Fruit fly (Drosophila melanogaster): Measurements from ENCODE around the gene Mettl3.
A peak's percentile ranks its signal among the peaks of the same experiment; 100 is the strongest.

Gene Mettl3

DNA sequence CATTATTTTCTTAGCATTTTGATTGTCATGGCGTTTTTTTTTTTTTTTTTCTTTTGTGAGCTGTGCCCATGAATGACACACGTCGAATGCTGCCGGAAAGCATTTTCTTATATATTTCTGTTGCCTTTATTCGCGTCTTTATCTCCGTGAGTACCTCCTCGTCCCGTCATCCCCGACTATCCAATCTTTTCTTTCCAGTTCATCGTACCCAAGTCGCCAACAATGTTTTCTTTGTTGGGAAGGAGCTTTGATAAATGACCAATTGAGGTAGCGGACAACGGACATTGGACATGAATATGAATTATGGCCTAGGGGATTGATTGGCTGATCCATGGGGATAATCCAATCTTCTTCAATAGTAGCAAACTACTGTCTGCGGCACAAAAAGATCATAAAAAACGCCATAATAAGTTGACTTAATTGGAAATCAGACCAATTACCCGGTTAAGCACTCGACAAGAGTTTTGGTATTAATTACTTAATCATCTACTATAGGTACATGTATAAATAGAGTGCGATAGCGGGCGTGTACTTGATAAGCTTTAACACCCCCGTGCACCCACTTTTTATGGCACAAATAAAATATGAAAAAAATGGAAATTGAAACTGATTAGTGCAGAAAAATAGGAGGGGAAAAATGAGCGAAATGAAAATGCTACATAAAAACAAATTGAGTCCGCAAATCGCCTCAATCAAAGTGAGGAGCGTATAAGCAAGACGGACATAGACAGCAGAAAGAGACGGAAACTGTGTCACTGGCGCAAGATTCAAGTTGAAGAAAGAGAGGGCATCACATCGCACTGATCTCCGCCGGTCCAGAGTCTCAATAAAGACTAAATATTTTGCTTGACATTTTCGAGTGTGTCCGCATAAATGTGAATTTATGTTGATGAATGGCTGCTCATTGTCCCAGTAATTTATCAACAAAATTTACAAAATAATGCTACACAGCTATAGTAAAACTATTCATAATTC lies 15.7 kb upstream of the Mettl3 start:
- TF ChIP-seq CG7045 (GFP tag; optimal IDR thresholded peaks at IDR 0.05) (peak; percentile 33), Crg-1 (GFP tag; optimal IDR thresholded peaks at IDR 0.05) (no peak), CG12768 (GFP tag; optimal IDR thresholded peaks at IDR 0.05) (peak; percentile 64), bab1 (GFP tag; optimal IDR thresholded peaks at IDR 0.05) (no peak), toe (GFP tag; optimal IDR thresholded peaks at IDR 0.05) (no peak), cic (GFP tag; optimal IDR thresholded peaks at IDR 0.05) (peak; percentile 44), CG1620 (GFP tag; optimal IDR thresholded peaks at IDR 0.05) (no peak), pad (GFP tag; optimal IDR thresholded peaks at IDR 0.05) (peak; percentile 94), CG14711 (tag; optimal IDR thresholded peaks at IDR 0.05) (peak; percentile 7), kay (GFP tag; ENCODE audit: borderline replicate concordance) (peak; percentile 77), CG7101 (tag; optimal IDR thresholded peaks at IDR 0.05) (no peak), CG33017 (tag; optimal IDR thresholded peaks at IDR 0.05) (no peak), Hr96 (GFP tag; optimal IDR thresholded peaks at IDR 0.05) (no peak), tj (GFP tag; optimal IDR thresholded peaks at IDR 0.05) (no peak), CG5204 (GFP tag; optimal IDR thresholded peaks at IDR 0.05) (no peak), CG11617 (GFP tag; optimal IDR thresholded peaks at IDR 0.05) (no peak), ovo (GFP tag; optimal IDR thresholded peaks at IDR 0.05) (no peak), Clk (GFP tag; optimal IDR thresholded peaks at IDR 0.05) (no peak), Mnt (GFP tag; optimal IDR thresholded peaks at IDR 0.05) (no peak), cnc (optimal IDR thresholded peaks at IDR 0.05) (no peak)

DNA sequence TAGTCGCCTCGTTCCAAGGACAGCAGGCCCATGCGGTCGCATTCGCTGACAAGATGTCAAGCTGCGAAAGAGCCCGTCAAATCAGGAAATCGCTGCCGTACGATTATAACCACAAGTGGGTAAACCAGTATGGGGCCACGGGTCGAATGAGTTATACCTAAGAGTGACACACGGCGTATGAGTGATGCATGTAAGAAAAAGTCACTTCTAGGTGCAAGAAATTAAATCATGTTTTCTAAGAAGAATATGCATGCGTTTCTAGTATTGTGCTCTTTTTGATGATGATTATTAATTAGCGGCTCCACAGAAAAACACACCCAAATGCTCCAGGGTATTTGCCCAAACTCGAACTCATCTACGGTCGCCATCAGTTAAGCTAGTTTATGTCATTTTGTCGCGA lies 14.3 kb upstream of the Mettl3 start:
- no peak for TF ChIP-seq CG7045 (GFP tag; optimal IDR thresholded peaks at IDR 0.05)

DNA sequence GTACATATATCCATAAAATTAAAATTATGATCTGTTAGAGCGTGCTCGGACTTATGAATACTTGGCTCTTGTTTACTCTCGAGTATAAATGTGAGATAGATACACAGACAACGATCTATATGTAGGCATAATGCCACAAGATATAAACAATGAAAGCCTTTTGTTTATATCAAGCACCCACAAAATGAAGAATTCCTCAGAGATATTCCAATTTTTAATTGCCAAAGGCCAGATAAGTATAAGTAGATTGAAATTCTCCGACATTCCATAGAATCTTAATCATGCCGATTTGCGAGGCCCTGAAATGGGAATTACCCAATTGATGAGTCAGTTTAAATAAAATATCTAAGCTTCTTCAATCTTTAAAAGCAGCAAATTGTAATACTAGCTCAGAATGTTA lies 10.1 kb upstream of the Mettl3 start:
- TF ChIP-seq ovo (GFP tag; optimal IDR thresholded peaks at IDR 0.05), result no peak

DNA sequence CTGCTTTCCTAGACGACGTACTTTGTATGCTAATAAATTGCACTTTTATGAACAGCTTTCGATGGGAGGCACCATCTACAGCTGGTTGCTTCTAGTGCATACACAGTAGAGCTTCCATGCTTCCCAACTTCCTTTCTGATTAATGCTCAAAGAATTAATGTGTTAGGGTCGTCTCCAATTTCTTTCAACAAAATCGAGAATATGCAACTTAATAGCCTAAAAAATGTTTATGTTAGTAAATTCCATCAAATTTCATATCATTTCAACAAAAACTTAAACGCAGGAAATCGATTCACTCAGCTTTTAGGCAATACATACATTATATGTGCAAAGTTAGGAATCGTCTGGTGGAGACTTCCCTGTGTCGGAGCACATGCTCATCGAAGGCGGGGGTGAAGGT lies 7.8 kb upstream of the Mettl3 start:
- TF ChIP-seq CG12768 (GFP tag; optimal IDR thresholded peaks at IDR 0.05) (no peak), CG14711 (tag; optimal IDR thresholded peaks at IDR 0.05) (no peak), tj (GFP tag; optimal IDR thresholded peaks at IDR 0.05) (no peak), CG11617 (GFP tag; optimal IDR thresholded peaks at IDR 0.05) (no peak), Hr96 (GFP tag; optimal IDR thresholded peaks at IDR 0.05) (no peak), Mnt (GFP tag; optimal IDR thresholded peaks at IDR 0.05) (no peak), bab1 (GFP tag; optimal IDR thresholded peaks at IDR 0.05) (no peak), CG33017 (tag; optimal IDR thresholded peaks at IDR 0.05) (no peak), toe (GFP tag; optimal IDR thresholded peaks at IDR 0.05) (no peak)

DNA sequence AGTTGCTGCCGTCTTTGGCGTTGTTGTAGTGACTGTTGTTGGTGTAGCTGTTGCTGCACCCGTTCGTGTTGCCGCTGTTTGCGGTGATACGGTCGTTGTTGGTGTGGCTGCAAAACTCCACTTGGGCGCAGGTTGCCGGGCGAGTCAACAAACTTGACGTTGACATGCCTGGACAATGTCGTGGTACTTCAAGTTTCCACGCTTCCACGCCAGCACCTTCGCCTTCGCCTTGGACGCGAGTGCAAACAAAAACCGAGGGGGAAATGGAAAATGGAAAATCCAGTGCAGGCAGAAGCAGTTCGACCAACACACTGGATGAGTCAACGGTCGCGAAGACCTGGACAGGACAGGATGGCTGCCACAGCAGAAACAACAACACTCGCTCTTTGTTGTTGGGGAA lies 7.3 kb upstream of the Mettl3 start:
- TF ChIP-seq CG11617 (GFP tag; optimal IDR thresholded peaks at IDR 0.05) (no peak), kay (GFP tag; ENCODE audit: borderline replicate concordance) (peak; percentile 29)

DNA sequence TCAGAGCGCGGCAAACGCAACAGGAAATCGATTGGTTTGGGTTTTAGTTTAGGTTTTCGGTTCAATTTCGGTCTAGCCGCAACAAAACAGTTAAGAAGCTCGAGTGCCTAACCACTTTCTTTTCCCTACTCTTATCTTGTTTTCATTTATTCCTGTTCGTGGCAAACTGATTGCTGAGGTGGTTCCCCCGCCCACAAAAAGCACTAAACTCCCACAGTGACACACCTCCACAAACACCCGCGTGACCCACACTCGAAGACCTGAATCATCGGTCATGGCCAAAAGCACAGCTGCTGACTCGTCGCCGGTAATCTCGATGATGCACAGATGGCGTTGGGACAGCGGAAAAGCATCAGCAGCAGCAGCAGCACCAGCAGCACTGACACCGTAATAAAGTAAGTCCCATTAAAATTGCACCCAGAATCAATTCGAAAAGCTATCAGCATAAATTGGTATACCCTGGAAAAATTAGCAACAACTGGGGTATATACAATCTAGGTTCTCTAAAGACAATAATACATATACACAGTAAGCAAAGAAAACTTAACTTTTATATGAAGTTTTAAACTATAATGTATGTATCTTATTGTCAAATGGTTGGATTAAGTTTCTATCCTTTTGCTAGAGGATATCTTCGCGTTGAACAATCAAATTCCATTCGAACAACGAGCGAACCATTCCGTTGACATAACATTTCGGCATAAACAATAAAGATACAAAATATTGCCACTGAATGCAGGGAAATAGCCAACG lies 6.1 kb upstream of the Mettl3 start:
- TF ChIP-seq cnc (optimal IDR thresholded peaks at IDR 0.05) (no peak), CG1620 (GFP tag; optimal IDR thresholded peaks at IDR 0.05) (no peak), CG33017 (tag; optimal IDR thresholded peaks at IDR 0.05) (no peak), Mnt (GFP tag; optimal IDR thresholded peaks at IDR 0.05) (no peak), ovo (GFP tag; optimal IDR thresholded peaks at IDR 0.05) (no peak), Crg-1 (GFP tag; optimal IDR thresholded peaks at IDR 0.05) (no peak), CG11617 (GFP tag; optimal IDR thresholded peaks at IDR 0.05) (no peak), cic (GFP tag; optimal IDR thresholded peaks at IDR 0.05) (no peak), Hr96 (GFP tag; optimal IDR thresholded peaks at IDR 0.05) (no peak), kay (GFP tag; ENCODE audit: borderline replicate concordance) (no peak), CG14711 (tag; optimal IDR thresholded peaks at IDR 0.05) (no peak), CG12768 (GFP tag; optimal IDR thresholded peaks at IDR 0.05) (no peak), CG7101 (tag; optimal IDR thresholded peaks at IDR 0.05) (no peak), tj (GFP tag; optimal IDR thresholded peaks at IDR 0.05) (no peak), Clk (GFP tag; optimal IDR thresholded peaks at IDR 0.05) (no peak), pad (GFP tag; optimal IDR thresholded peaks at IDR 0.05) (no peak), bab1 (GFP tag; optimal IDR thresholded peaks at IDR 0.05) (no peak), toe (GFP tag; optimal IDR thresholded peaks at IDR 0.05) (no peak), CG5204 (GFP tag; optimal IDR thresholded peaks at IDR 0.05) (no peak), CG7045 (GFP tag; optimal IDR thresholded peaks at IDR 0.05) (no peak)

DNA sequence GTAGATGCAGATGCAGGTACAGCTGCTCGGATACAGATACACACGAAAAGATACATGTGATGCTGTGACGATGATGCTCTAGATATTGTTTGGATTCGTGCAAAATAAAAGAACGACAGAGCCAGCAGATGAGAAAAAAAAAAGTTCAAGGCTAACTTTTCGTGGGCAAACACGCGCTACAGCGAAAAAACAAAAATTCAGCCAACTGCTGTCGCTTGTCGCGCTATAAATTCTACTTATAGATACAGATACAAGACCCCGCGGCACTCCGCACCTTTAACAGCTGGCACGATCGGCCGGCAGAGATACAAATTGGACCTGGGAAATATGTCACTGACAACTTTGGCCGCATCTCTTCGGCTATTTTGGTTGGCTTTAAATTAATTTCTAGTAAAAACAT lies 5.5 kb upstream of the Mettl3 start:
- TF ChIP-seq kay (GFP tag; ENCODE audit: borderline replicate concordance) (no peak), toe (GFP tag; optimal IDR thresholded peaks at IDR 0.05) (no peak), cnc (optimal IDR thresholded peaks at IDR 0.05) (no peak), pad (GFP tag; optimal IDR thresholded peaks at IDR 0.05) (no peak), Hr96 (GFP tag; optimal IDR thresholded peaks at IDR 0.05) (no peak), CG11617 (GFP tag; optimal IDR thresholded peaks at IDR 0.05) (peak; percentile 27), cic (GFP tag; optimal IDR thresholded peaks at IDR 0.05) (no peak), Mnt (GFP tag; optimal IDR thresholded peaks at IDR 0.05) (peak; percentile 40), CG7101 (tag; optimal IDR thresholded peaks at IDR 0.05) (no peak), CG1620 (GFP tag; optimal IDR thresholded peaks at IDR 0.05) (no peak), CG12768 (GFP tag; optimal IDR thresholded peaks at IDR 0.05) (peak; percentile 14)
